Worm (Caenorhabditis elegans) whole organism, mixed stage, embryonic: ENCODE results near the gene ubc-24.

Experiments
- M03D4.4 ChIP-seq: sonication (generic microtip); optimal IDR thresholded peaks from 2 replicates; lab custom pipeline; 2017; ENCODE audit warnings: mild to moderate bottlenecking, missing genetic modification characterization, missing compliant biosample characterization
- bed-3 ChIP-seq: fragments of 200-800 bp; sonication (Bioruptor generic); optimal IDR thresholded peaks from 3 replicates; lab custom pipeline; 2018; ENCODE audit warnings: mild to moderate bottlenecking, missing genetic modification characterization, moderate library complexity, missing compliant biosample characterization
- blmp-1 ChIP-seq: fragments of 150-350 bp; optimal IDR thresholded peaks from 2 replicates; lab custom pipeline; 2014; ENCODE audit warnings: missing biosample characterization, missing genetic modification characterization
- ceh-39 ChIP-seq: fragments of 150-350 bp; optimal IDR thresholded peaks from 2 replicates; lab custom pipeline; 2014; ENCODE audit warnings: missing biosample characterization, missing genetic modification characterization
- ceh-43 ChIP-seq: fragments of 200-800 bp; sonication (Bioruptor generic); optimal IDR thresholded peaks from 2 replicates; lab custom pipeline; 2018; ENCODE audit warnings: mild to moderate bottlenecking, missing genetic modification characterization, moderate library complexity, missing compliant biosample characterization
- ceh-83 ChIP-seq: fragments of 200-800 bp; sonication (Bioruptor generic); optimal IDR thresholded peaks from 2 replicates; lab custom pipeline; 2018; ENCODE audit warnings: mild to moderate bottlenecking, missing genetic modification characterization, missing compliant biosample characterization
- ces-1 ChIP-seq: fragments of 150-350 bp; optimal IDR thresholded peaks from 2 replicates; lab custom pipeline; 2014; ENCODE audit warnings: missing biosample characterization, missing genetic modification reagents, missing genetic modification characterization
- cnd-1 ChIP-seq: fragments of 200-800 bp; sonication (Bioruptor generic); optimal IDR thresholded peaks from 2 replicates; lab custom pipeline; 2018; ENCODE audit warnings: mild to moderate bottlenecking, missing genetic modification characterization, missing compliant biosample characterization
- drap-1 ChIP-seq: fragments of 200-800 bp; sonication (Bioruptor generic); optimal IDR thresholded peaks from 3 replicates; lab custom pipeline; 2018; ENCODE audit warnings: mild to moderate bottlenecking, missing genetic modification characterization, missing compliant biosample characterization
- elt-1 ChIP-seq: sonication (generic microtip); optimal IDR thresholded peaks from 2 replicates; lab custom pipeline; 2017; ENCODE audit warnings: missing genetic modification characterization, mild to moderate bottlenecking, missing compliant biosample characterization, antibody characterized with exemption, moderate library complexity, borderline replicate concordance; ENCODE audit not compliant: insufficient read depth
- elt-3 ChIP-seq: fragments of 150-350 bp; optimal IDR thresholded peaks from 2 replicates; lab custom pipeline; 2014; ENCODE audit warnings: missing biosample characterization, missing genetic modification characterization
- flh-1 ChIP-seq: fragments of 200-800 bp; sonication (Bioruptor generic); optimal IDR thresholded peaks from 2 replicates; lab custom pipeline; 2018; ENCODE audit warnings: mild to moderate bottlenecking, missing genetic modification characterization, moderate library complexity, missing compliant biosample characterization
- ham-2 ChIP-seq: fragments of 200-800 bp; sonication (Bioruptor generic); optimal IDR thresholded peaks from 2 replicates; lab custom pipeline; 2018; ENCODE audit warnings: mild to moderate bottlenecking, missing genetic modification characterization, missing compliant biosample characterization
- hlh-1 ChIP-seq: fragments of 150-350 bp; optimal IDR thresholded peaks from 2 replicates; lab custom pipeline; 2014; ENCODE audit warnings: missing biosample characterization, missing genetic modification reagents, missing genetic modification characterization
- lin-13 ChIP-seq: fragments of 150-350 bp; optimal IDR thresholded peaks from 2 replicates; lab custom pipeline; 2014; ENCODE audit warnings: missing biosample characterization, missing genetic modification characterization
- lin-32 ChIP-seq: fragments of 200-800 bp; sonication (Bioruptor generic); optimal IDR thresholded peaks from 2 replicates; lab custom pipeline; 2018; ENCODE audit warnings: mild to moderate bottlenecking, missing genetic modification characterization, missing compliant biosample characterization
- lsy-2 ChIP-seq: fragments of 150-350 bp; optimal IDR thresholded peaks from 2 replicates; lab custom pipeline; 2014; ENCODE audit warnings: missing biosample characterization, missing genetic modification characterization
- mab-5 ChIP-seq: fragments of 150-350 bp; optimal IDR thresholded peaks from 2 replicates; lab custom pipeline; 2014; ENCODE audit warnings: missing biosample characterization, missing genetic modification characterization
- mep-1 ChIP-seq: fragments of 150-350 bp; optimal IDR thresholded peaks from 2 replicates; lab custom pipeline; 2017; ENCODE audit warnings: missing biosample characterization, missing genetic modification reagents, missing genetic modification characterization, inconsistent platforms
- mls-2 ChIP-seq: sonication (generic microtip); optimal IDR thresholded peaks from 2 replicates; lab custom pipeline; 2016; ENCODE audit warnings: mild to moderate bottlenecking, missing genetic modification characterization, moderate library complexity, missing compliant biosample characterization
- nhr-12 ChIP-seq: fragments of 150-350 bp; optimal IDR thresholded peaks from 2 replicates; lab custom pipeline; 2014; ENCODE audit warnings: missing biosample characterization, missing genetic modification characterization
- nhr-2 ChIP-seq: fragments of 150-350 bp; optimal IDR thresholded peaks from 2 replicates; lab custom pipeline; 2014; ENCODE audit warnings: missing biosample characterization, missing genetic modification characterization
- nhr-237 ChIP-seq: fragments of 150-350 bp; optimal IDR thresholded peaks from 2 replicates; lab custom pipeline; 2014; ENCODE audit warnings: missing biosample characterization, missing genetic modification characterization
- nhr-28 ChIP-seq: fragments of 150-350 bp; optimal IDR thresholded peaks from 2 replicates; lab custom pipeline; 2014; ENCODE audit warnings: missing biosample characterization, missing genetic modification characterization
- nhr-76 ChIP-seq: sonication (generic microtip); optimal IDR thresholded peaks from 2 replicates; lab custom pipeline; 2017; ENCODE audit warnings: missing biosample characterization, missing genetic modification characterization
- pha-4 ChIP-seq: fragments of 150-350 bp; optimal IDR thresholded peaks from 2 replicates; lab custom pipeline; 2018; ENCODE audit warnings: missing biosample characterization, missing genetic modification reagents, missing genetic modification characterization
- sem-2 ChIP-seq: fragments of 200-800 bp; sonication (Bioruptor generic); optimal IDR thresholded peaks from 2 replicates; lab custom pipeline; 2018; ENCODE audit warnings: mild to moderate bottlenecking, missing genetic modification characterization, missing compliant biosample characterization
- snpc-4 ChIP-seq: fragments of 150-350 bp; optimal IDR thresholded peaks from 2 replicates; lab custom pipeline; 2014; ENCODE audit warnings: missing biosample characterization, missing genetic modification characterization
- sptf-1 ChIP-seq: sonication (generic microtip); optimal IDR thresholded peaks from 2 replicates; lab custom pipeline; 2017; ENCODE audit warnings: mild to moderate bottlenecking, missing genetic modification characterization, moderate library complexity, missing compliant biosample characterization
- tbx-8 ChIP-seq: fragments of 200-800 bp; sonication (Bioruptor generic); optimal IDR thresholded peaks from 2 replicates; lab custom pipeline; 2018; ENCODE audit warnings: mild to moderate bottlenecking, missing genetic modification characterization, moderate library complexity, missing compliant biosample characterization
- unc-120 ChIP-seq: sonication (generic microtip); optimal IDR thresholded peaks from 2 replicates; lab custom pipeline; 2017; ENCODE audit warnings: missing genetic modification characterization, missing compliant biosample characterization; ENCODE audit not compliant: poor library complexity, severe bottlenecking
- unc-39 ChIP-seq: fragments of 150-350 bp; optimal IDR thresholded peaks from 2 replicates; lab custom pipeline; 2014; ENCODE audit warnings: missing biosample characterization, missing genetic modification characterization
- unc-62 ChIP-seq: fragments of 150-350 bp; optimal IDR thresholded peaks from 2 replicates; lab custom pipeline; 2014; ENCODE audit warnings: missing biosample characterization, missing genetic modification reagents, missing genetic modification characterization
- zip-8 ChIP-seq: fragments of 150-350 bp; optimal IDR thresholded peaks from 2 replicates; lab custom pipeline; 2014; ENCODE audit warnings: missing biosample characterization, missing genetic modification characterization
- ztf-11 ChIP-seq: fragments of 150-350 bp; optimal IDR thresholded peaks from 2 replicates; lab custom pipeline; 2014; ENCODE audit warnings: missing biosample characterization, missing genetic modification characterization

The ubc-24 gene

DNA sequence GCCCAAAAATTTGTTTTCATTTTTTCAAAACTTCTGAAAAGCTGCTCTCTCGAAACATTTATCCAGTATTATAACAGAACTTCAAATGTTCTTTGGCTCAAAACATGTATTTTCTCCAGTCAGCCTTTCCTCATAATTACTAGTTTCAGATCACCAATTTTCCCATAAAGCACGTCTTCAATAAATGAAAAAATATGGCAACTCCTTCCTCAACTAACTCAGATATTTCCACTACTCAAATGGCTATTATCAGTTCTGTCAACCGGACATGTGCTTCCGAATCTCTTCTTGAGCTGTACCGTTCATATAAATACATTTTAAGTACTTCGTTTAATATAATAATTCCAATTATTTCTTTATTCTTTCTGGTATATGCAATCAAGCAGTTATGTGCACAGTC lies 2.1 kb downstream of the ubc-24 start, which contains the start of gene sra-13:
Gene sra-13 (plus strand): TSS at position 195 of the 400 bp plus-strand sequence.
- no peak for TF ChIP-seq M03D4.4
- TF ChIP-seq cnd-1 (tag; lab: Kevin White, UChicago): no peak
- TF ChIP-seq unc-62 (GFP tag; lab: Kevin White, UChicago): no peak
- no peak for TF ChIP-seq flh-1 (GFP tag; lab: Kevin White, UChicago)
- no peak for TF ChIP-seq pha-4 (tag; lab: Kevin White, UChicago)
- TF ChIP-seq ceh-83 (GFP tag; lab: Kevin White, UChicago): no peak
- no peak for TF ChIP-seq lin-13 (tag; lab: Kevin White, UChicago)
- no peak for TF ChIP-seq mep-1
- no peak for TF ChIP-seq elt-1 (tag; lab: Kevin White, UChicago)
- no peak for TF ChIP-seq ces-1
- no peak for TF ChIP-seq elt-3 (tag; lab: Kevin White, UChicago)

- TF ChIP-seq mep-1 (no peak), pha-4 (tag; lab: Kevin White, UChicago) (no peak)
These were observed 4.1 kb downstream of the ubc-24 start for ce11 chrII:8409538-8409937.

- no peak for TF ChIP-seq nhr-76 (tag; lab: Kevin White, UChicago)
- peak; percentile 7 for TF ChIP-seq blmp-1
- TF ChIP-seq flh-1 (GFP tag; lab: Kevin White, UChicago): no peak
- no peak for TF ChIP-seq mab-5 (tag; lab: Kevin White, UChicago)
- no peak for TF ChIP-seq lin-32 (GFP tag; lab: Kevin White, UChicago)
- TF ChIP-seq ceh-83 (GFP tag; lab: Kevin White, UChicago): no peak
- TF ChIP-seq nhr-2 (tag; lab: Kevin White, UChicago): no peak
- no peak for TF ChIP-seq nhr-237 (tag; lab: Kevin White, UChicago)
- no peak for TF ChIP-seq unc-120 (tag; lab: Kevin White, UChicago)
- TF ChIP-seq zip-8 (tag; lab: Kevin White, UChicago): peak; percentile 77
- TF ChIP-seq mls-2: no peak
- TF ChIP-seq lin-13 (tag; lab: Kevin White, UChicago): no peak
- TF ChIP-seq elt-1 (tag; lab: Kevin White, UChicago): peak; percentile 84
- no peak for TF ChIP-seq unc-39 (tag; lab: Kevin White, UChicago)
- TF ChIP-seq ztf-11 (tag; lab: Kevin White, UChicago): no peak
- TF ChIP-seq unc-62 (GFP tag; lab: Kevin White, UChicago): no peak
- TF ChIP-seq hlh-1 (tag; lab: Kevin White, UChicago): no peak
- TF ChIP-seq ham-2: no peak
- no peak for TF ChIP-seq bed-3 (GFP tag; lab: Kevin White, UChicago)
- TF ChIP-seq mep-1: no peak
- TF ChIP-seq M03D4.4: no peak
- no peak for TF ChIP-seq nhr-28
- no peak for TF ChIP-seq sptf-1 (tag; lab: Kevin White, UChicago)
- no peak for TF ChIP-seq pha-4 (tag; lab: Kevin White, UChicago)
- no peak for TF ChIP-seq ceh-39
- TF ChIP-seq tbx-8 (GFP tag; lab: Kevin White, UChicago): no peak
These were observed 5.6 kb downstream of the ubc-24 start for ce11 chrII:8411002-8411401.

ce11 chrII:8412061-8412721 lies 6.8 kb downstream of the ubc-24 start, which contains the start of gene efl-3:
Gene efl-3 (plus strand): TSS chrII:8412671.
- no peak for TF ChIP-seq ham-2
- no peak for TF ChIP-seq bed-3 (GFP tag; lab: Kevin White, UChicago)
- peak; percentile 31 for TF ChIP-seq mep-1
- no peak for TF ChIP-seq nhr-76 (tag; lab: Kevin White, UChicago)
- peak; percentile 51 for TF ChIP-seq sptf-1 (tag; lab: Kevin White, UChicago)
- TF ChIP-seq ceh-83 (GFP tag; lab: Kevin White, UChicago): no peak
- no peak for TF ChIP-seq mab-5 (tag; lab: Kevin White, UChicago)
- TF ChIP-seq ztf-11 (tag; lab: Kevin White, UChicago): no peak
- TF ChIP-seq M03D4.4: no peak
- TF ChIP-seq zip-8 (tag; lab: Kevin White, UChicago): no peak
- no peak for TF ChIP-seq flh-1 (GFP tag; lab: Kevin White, UChicago)
- no peak for TF ChIP-seq sem-2
- TF ChIP-seq tbx-8 (GFP tag; lab: Kevin White, UChicago): no peak
- no peak for TF ChIP-seq ces-1
- TF ChIP-seq hlh-1 (tag; lab: Kevin White, UChicago): peak; percentile 19
- TF ChIP-seq nhr-12 (tag; lab: Kevin White, UChicago): no peak
- no peak for TF ChIP-seq snpc-4
- no peak for TF ChIP-seq lin-32 (GFP tag; lab: Kevin White, UChicago)
- TF ChIP-seq lsy-2 (tag; lab: Kevin White, UChicago): no peak
- peak; percentile 86 for TF ChIP-seq nhr-2 (tag; lab: Kevin White, UChicago)
- no peak for TF ChIP-seq ceh-39
- peak; percentile 20 for TF ChIP-seq lin-13 (tag; lab: Kevin White, UChicago)
- TF ChIP-seq drap-1 (GFP tag; lab: Kevin White, UChicago): no peak
- peak; percentile 70 for TF ChIP-seq cnd-1 (tag; lab: Kevin White, UChicago)
- TF ChIP-seq blmp-1: no peak
- TF ChIP-seq nhr-28: no peak
- TF ChIP-seq elt-1 (tag; lab: Kevin White, UChicago): no peak
- no peak for TF ChIP-seq unc-62 (GFP tag; lab: Kevin White, UChicago)
- no peak for TF ChIP-seq elt-3 (tag; lab: Kevin White, UChicago)
- no peak for TF ChIP-seq nhr-237 (tag; lab: Kevin White, UChicago)
- TF ChIP-seq unc-120 (tag; lab: Kevin White, UChicago): no peak
- no peak for TF ChIP-seq ceh-43
- TF ChIP-seq mls-2: peak; percentile 41
- TF ChIP-seq pha-4 (tag; lab: Kevin White, UChicago): no peak
- no peak for TF ChIP-seq unc-39 (tag; lab: Kevin White, UChicago)
